Worm (Caenorhabditis elegans): Measurements from ENCODE around the gene srbc-79.

DNA sequence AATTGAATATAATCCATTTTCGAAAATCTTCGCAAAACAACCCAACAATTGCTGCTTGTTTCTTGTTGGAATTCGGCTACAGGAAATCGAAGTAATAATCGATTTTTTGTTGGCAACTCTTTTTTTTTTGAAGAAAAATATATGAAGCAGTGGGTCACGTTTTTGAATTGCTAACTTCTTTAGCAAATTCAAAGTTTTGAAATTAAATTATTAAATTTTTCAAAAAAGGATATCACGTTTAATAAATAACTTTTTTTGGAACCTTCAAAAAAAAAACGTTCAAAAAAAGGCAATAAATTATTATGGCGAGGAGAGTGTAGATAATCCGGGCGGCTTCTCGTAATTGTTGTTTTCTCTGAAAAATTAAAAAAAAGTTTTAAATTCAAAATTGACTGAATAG is 43.9 kb upstream of the srbc-79 start, which contains the start of gene Y38H6C.15:
- TF ChIP-seq ceh-36 (tag; optimal IDR thresholded peaks at IDR 0.05) (no peak), ama-1 (optimal IDR thresholded peaks at IDR 0.05) (no peak), sea-1 (GFP tag; conservative IDR thresholded peaks at IDR 0.05) (no peak), F13C5.2 (tag; optimal IDR thresholded peaks at IDR 0.05) (no peak), hnd-1 (tag; optimal IDR thresholded peaks at IDR 0.05) (no peak), tbx-11 (GFP tag; IDR thresholded peaks at IDR 0.05) (no peak), flt-1 (GFP tag; IDR thresholded peaks at IDR 0.05) (no peak), ceh-13 (GFP tag; optimal IDR thresholded peaks at IDR 0.05) (no peak), hmg-4 (GFP tag; optimal IDR thresholded peaks at IDR 0.05) (no peak), tra-4 (tag; optimal IDR thresholded peaks at IDR 0.05) (no peak), B0310.2 (tag; optimal IDR thresholded peaks at IDR 0.05) (no peak), tbx-37 (GFP tag; conservative IDR thresholded peaks at IDR 0.05) (no peak)

Data from whole organism, early embryonic.